Worm (Caenorhabditis elegans): ENCODE results near the gene bcmo-1.
A peak's percentile ranks its signal among the peaks of the same experiment; 100 is the strongest.

bcmo-1 gene

ce11 chrII:12824463-12824862 lies 6.0 kb upstream of the bcmo-1 start:
- no peak for TF ChIP-seq pha-2 (tag; optimal IDR thresholded peaks at IDR 0.05)
- peak; percentile 96 for TF ChIP-seq dve-1 (tag; optimal IDR thresholded peaks at IDR 0.05)
- TF ChIP-seq hlh-6 (tag; optimal IDR thresholded peaks at IDR 0.05) = peak; percentile 71
- peak; percentile 10 for TF ChIP-seq sox-4 (tag; optimal IDR thresholded peaks at IDR 0.05)

- no peak for TF ChIP-seq sdc-2 (tag; optimal IDR thresholded peaks at IDR 0.05)
- no peak for TF ChIP-seq mec-3 (tag; optimal IDR thresholded peaks at IDR 0.05; ENCODE audit: borderline replicate concordance)
These were observed 3.7 kb upstream of the bcmo-1 start, which contains the start of gene Y46G5A.38 for ce11 chrII:12826752-12827151. Y46G5A.38 (plus strand) TSS chrII:12827052.

- no peak for TF ChIP-seq ztf-16 (tag; optimal IDR thresholded peaks at IDR 0.05)
- TF ChIP-seq madf-2 (tag; optimal IDR thresholded peaks at IDR 0.05) = no peak
- TF ChIP-seq gmeb-2 (tag; optimal IDR thresholded peaks at IDR 0.05) = no peak
These were observed 1.6 kb upstream of the bcmo-1 start, which contains the start of gene Y46G5A.23 for ce11 chrII:12828863-12829262. Y46G5A.23 (minus strand) TSS chrII:12828963.

- TF ChIP-seq tbx-2 (tag; optimal IDR thresholded peaks at IDR 0.05) (no peak), nhr-232 (tag; optimal IDR thresholded peaks at IDR 0.05) (no peak), K09A11.1 (tag; optimal IDR thresholded peaks at IDR 0.05; ENCODE audit: insufficient read depth) (no peak), hlh-15 (tag; optimal IDR thresholded peaks at IDR 0.05) (no peak), ceh-30 (tag; optimal IDR thresholded peaks at IDR 0.05) (no peak), ceh-6 (GFP tag; optimal IDR thresholded peaks at IDR 0.05) (no peak)
These were observed 9.6 kb downstream of the bcmo-1 start, which contains the start of gene lgc-35 for ce11 chrII:12840057-12840456. lgc-35 (minus strand) TSS chrII:12840157.

ce11 chrII:12847736-12848135 lies 17.3 kb downstream of the bcmo-1 start, which contains the start of gene pes-10:
pes-10 (minus strand) TSS chrII:12847836.
- TF ChIP-seq nhr-11 (tag; optimal IDR thresholded peaks at IDR 0.05) = no peak
- TF ChIP-seq fkh-6 (tag; optimal IDR thresholded peaks at IDR 0.05) = no peak
- no peak for TF ChIP-seq mec-3 (tag; optimal IDR thresholded peaks at IDR 0.05; ENCODE audit: borderline replicate concordance)
- TF ChIP-seq pat-9 (tag; optimal IDR thresholded peaks at IDR 0.05) = no peak
- TF ChIP-seq unc-3 (GFP tag; conservative IDR thresholded peaks at IDR 0.05) = no peak
- no peak for TF ChIP-seq unc-3 (tag; optimal IDR thresholded peaks at IDR 0.05)
- no peak for TF ChIP-seq pqm-1 (tag; optimal IDR thresholded peaks at IDR 0.05)
- TF ChIP-seq dve-1 (tag; optimal IDR thresholded peaks at IDR 0.05) = no peak
- TF ChIP-seq elt-4 (tag; optimal IDR thresholded peaks at IDR 0.05) = no peak
- TF ChIP-seq tbx-2 (tag; optimal IDR thresholded peaks at IDR 0.05) = no peak
- TF ChIP-seq pax-1 (tag; optimal IDR thresholded peaks at IDR 0.05) = no peak
- no peak for TF ChIP-seq hlh-8 (tag; optimal IDR thresholded peaks at IDR 0.05)
- TF ChIP-seq eyg-1 (tag; optimal IDR thresholded peaks at IDR 0.05) = no peak
- TF ChIP-seq ztf-16 (tag; optimal IDR thresholded peaks at IDR 0.05) = no peak
- TF ChIP-seq elt-2 (tag; optimal IDR thresholded peaks at IDR 0.05) = no peak
- TF ChIP-seq ttx-3 (tag; optimal IDR thresholded peaks at IDR 0.05) = no peak
- TF ChIP-seq dmd-4 (tag; optimal IDR thresholded peaks at IDR 0.05; ENCODE audit: borderline replicate concordance) = no peak

- TF ChIP-seq pha-2 (tag; optimal IDR thresholded peaks at IDR 0.05) (no peak), C38D4.7 (GFP tag; optimal IDR thresholded peaks at IDR 0.05) (no peak), che-1 (tag; optimal IDR thresholded peaks at IDR 0.05) (no peak), syd-9 (tag; optimal IDR thresholded peaks at IDR 0.05) (no peak), hlh-30 (tag; optimal IDR thresholded peaks at IDR 0.05; ENCODE audit: insufficient read depth) (no peak), F13H6.1 (tag; optimal IDR thresholded peaks at IDR 0.05) (no peak), ref-2 (tag; optimal IDR thresholded peaks at IDR 0.05) (no peak), ceh-45 (GFP tag; IDR thresholded peaks at IDR 0.05) (no peak), ets-4 (tag; optimal IDR thresholded peaks at IDR 0.05) (no peak), dmd-4 (tag; optimal IDR thresholded peaks at IDR 0.05; ENCODE audit: borderline replicate concordance) (no peak), hlh-8 (tag; optimal IDR thresholded peaks at IDR 0.05) (no peak), npax-4 (tag; optimal IDR thresholded peaks at IDR 0.05) (no peak), hlh-6 (tag; optimal IDR thresholded peaks at IDR 0.05) (no peak), ceh-31 (tag; optimal IDR thresholded peaks at IDR 0.05) (no peak), pag-3 (tag; optimal IDR thresholded peaks at IDR 0.05; ENCODE audit: borderline replicate concordance) (no peak), nhr-232 (tag; optimal IDR thresholded peaks at IDR 0.05) (no peak), fkh-6 (tag; optimal IDR thresholded peaks at IDR 0.05) (no peak)
These were observed 19.7 kb downstream of the bcmo-1 start, which contains the start of gene Y46G5A.28 for ce11 chrII:12850129-12850528. Y46G5A.28 (plus strand) TSS chrII:12850429.
